Fruit fly (Drosophila melanogaster) whole organism, adult: ENCODE measurements around the gene CG9338.

Experiments used
- CG11617 ChIP-seq: fragments of 200-800 bp; sonication (Bioruptor generic); optimal IDR thresholded peaks from 2 replicates; lab custom pipeline; 2017; ENCODE audit warnings: mild to moderate bottlenecking, missing biosample characterization, missing genetic modification reagents, missing genetic modification characterization
- CG14711 ChIP-seq: fragments of 200-800 bp; sonication (Bioruptor generic); optimal IDR thresholded peaks from 2 replicates; lab custom pipeline; 2018; ENCODE audit warnings: missing biosample characterization, mild to moderate bottlenecking, missing genetic modification characterization, moderate library complexity
- CG1620 ChIP-seq: fragments of 200-800 bp; sonication (Bioruptor generic); optimal IDR thresholded peaks from 2 replicates; lab custom pipeline; 2016; ENCODE audit warnings: missing biosample characterization, missing genetic modification characterization
- Clk ChIP-seq: fragments of 200-800 bp; sonication (Bioruptor generic); optimal IDR thresholded peaks from 2 replicates; lab custom pipeline; 2017; ENCODE audit warnings: missing biosample characterization, missing genetic modification characterization
- Hr96 ChIP-seq: fragments of 200-800 bp; sonication (Bioruptor generic); optimal IDR thresholded peaks from 2 replicates; lab custom pipeline; 2016; ENCODE audit warnings: missing biosample characterization, missing genetic modification characterization
- Mnt ChIP-seq: fragments of 200-800 bp; sonication (Bioruptor generic); optimal IDR thresholded peaks from 2 replicates; lab custom pipeline; 2016; ENCODE audit warnings: missing biosample characterization, mild to moderate bottlenecking, missing genetic modification characterization
- cic ChIP-seq: fragments of 200-800 bp; sonication (Bioruptor generic); optimal IDR thresholded peaks from 2 replicates; lab custom pipeline; 2017; ENCODE audit warnings: missing biosample characterization, mild to moderate bottlenecking, missing genetic modification characterization, moderate library complexity
- cnc ChIP-seq, 2 experiments: fragments of >200 bp; optimal IDR thresholded peaks; 2 replicates each; lab custom pipeline; 2017
- kay ChIP-seq: fragments of 200-800 bp; sonication (Bioruptor generic); peaks from one replicate; lab custom pipeline; 2016; ENCODE audit warnings: missing biosample characterization, missing genetic modification characterization, borderline replicate concordance
- ovo ChIP-seq: fragments of 200-800 bp; sonication (Bioruptor generic); optimal IDR thresholded peaks from 2 replicates; lab custom pipeline; 2016; ENCODE audit warnings: missing biosample characterization, missing genetic modification characterization
- tj ChIP-seq: fragments of 200-800 bp; sonication (Bioruptor generic); optimal IDR thresholded peaks from 3 replicates; lab custom pipeline; 2017; ENCODE audit warnings: missing biosample characterization, mild to moderate bottlenecking, missing genetic modification characterization, moderate library complexity
- toe ChIP-seq: fragments of 200-800 bp; sonication (Bioruptor generic); optimal IDR thresholded peaks from 2 replicates; lab custom pipeline; 2016; ENCODE audit warnings: missing biosample characterization, missing genetic modification characterization

DNA sequence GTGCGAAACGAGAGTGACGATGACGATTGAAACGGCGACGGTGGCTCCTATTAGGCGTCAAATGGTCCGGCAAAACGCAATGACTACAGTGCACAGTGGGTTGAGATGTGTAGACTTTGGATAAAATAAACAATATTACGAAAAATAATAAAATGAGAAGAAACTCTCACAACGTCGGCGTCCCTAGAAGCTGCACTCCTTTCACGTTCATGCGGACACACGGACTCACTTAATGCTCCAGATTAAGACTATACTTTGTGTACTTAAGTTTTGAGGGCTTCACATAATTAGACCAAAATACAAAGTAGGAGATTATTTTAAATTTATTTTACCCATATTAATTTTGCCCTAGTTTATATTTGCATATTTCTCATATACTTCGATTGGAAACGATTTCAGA is 25.0 kb upstream of the CG9338 start:
- TF ChIP-seq toe (GFP tag; lab: Kevin White, UChicago) (no peak), kay (GFP tag; lab: Kevin White, UChicago) (no peak), cnc (optimal IDR thresholded peaks at IDR 0.05; lab: Kevin White, UChicago) (no peak), CG11617 (GFP tag; lab: Kevin White, UChicago) (no peak), CG1620 (no peak), tj (GFP tag; lab: Kevin White, UChicago) (no peak), CG14711 (tag; lab: Kevin White, UChicago) (no peak), ovo (GFP tag; lab: Kevin White, UChicago) (no peak), Clk (no peak), cic (GFP tag; lab: Kevin White, UChicago) (no peak), Mnt (GFP tag; lab: Kevin White, UChicago) (no peak), Hr96 (GFP tag; lab: Kevin White, UChicago) (no peak)
